Fruit fly (Drosophila melanogaster): ENCODE measurements around the gene CG12061.

Gene CG12061

DNA sequence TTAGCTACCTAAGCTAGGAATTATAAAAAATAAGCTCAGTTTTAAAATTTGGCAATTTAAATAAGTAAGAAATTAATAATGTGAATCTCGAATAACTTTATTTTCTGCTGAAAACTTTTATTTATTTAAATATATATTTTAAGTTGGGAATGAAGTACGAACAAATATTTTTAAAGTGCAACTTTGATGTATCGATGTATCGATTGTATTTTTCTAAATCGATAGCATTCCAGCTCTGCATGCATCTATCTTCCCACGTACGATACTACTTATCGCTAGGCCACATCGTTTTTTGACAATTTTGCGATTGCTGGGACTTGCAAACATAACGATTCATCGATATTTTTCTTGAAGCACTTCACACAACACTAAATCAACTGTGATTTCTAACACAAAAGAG, 28.5 kb upstream of the CG12061 start (continued):
- TF ChIP-seq grn (GFP tag; optimal IDR thresholded peaks at IDR 0.05): peak; percentile 12
- TF ChIP-seq sna (GFP tag; IDR thresholded peaks at IDR 0.05; ENCODE audit: partially characterized antibody): peak; percentile 90
- no peak for TF ChIP-seq CkIIα-i1 (GFP tag; IDR thresholded peaks at IDR 0.05)
- TF ChIP-seq HmgD (GFP tag; optimal IDR thresholded peaks at IDR 0.05): peak; percentile 27
- peak; percentile 39 for TF ChIP-seq Hmr (GFP tag; optimal IDR thresholded peaks at IDR 0.05)
- peak; percentile 30 for TF ChIP-seq CG8290 (GFP tag; optimal IDR thresholded peaks at IDR 0.05)
- peak in 1 of 2 experiments; percentile 60 for TF ChIP-seq CG8290 (tag; optimal IDR thresholded peaks at IDR 0.05)
- peak; percentile 27 for TF ChIP-seq CG17829 (tag; optimal IDR thresholded peaks at IDR 0.05)
- peak; percentile 38; the same call in 1 of the 2 replicates for TF ChIP-seq ssp (GFP tag; IDR thresholded peaks at IDR 0.05)
- TF ChIP-seq klu (GFP tag; IDR thresholded peaks at IDR 0.05): peak; percentile 17; the same call in 1 of the 2 replicates
- no peak for TF ChIP-seq so (GFP tag; IDR thresholded peaks at IDR 0.05)
- peak; percentile 94 for TF ChIP-seq Doc3 (GFP tag; IDR thresholded peaks at IDR 0.05; ENCODE audit: partially characterized antibody)
- peak; percentile 7 for TF ChIP-seq sug (tag; optimal IDR thresholded peaks at IDR 0.05)
- TF ChIP-seq vnd (GFP tag; IDR thresholded peaks at IDR 0.05; ENCODE audit: partially characterized antibody): peak; percentile 98
- TF ChIP-seq trem (tag; optimal IDR thresholded peaks at IDR 0.05): peak; percentile 43
- peak; percentile 36 for TF ChIP-seq Dp (GFP tag; optimal IDR thresholded peaks at IDR 0.05)
- no peak for TF ChIP-seq CG15011 (GFP tag; optimal IDR thresholded peaks at IDR 0.05)
- no peak for TF ChIP-seq tgo (GFP tag; IDR thresholded peaks at IDR 0.05)
- no peak for TF ChIP-seq hkb (optimal IDR thresholded peaks at IDR 0.05)
- 0 out of 2 replicates have a peak, but pooled peaks have one; percentile 20 for TF ChIP-seq hkb (GFP tag; IDR thresholded peaks at IDR 0.05)
- TF ChIP-seq bbx (GFP tag; IDR thresholded peaks at IDR 0.05; ENCODE audit: partially characterized antibody): peak; percentile 98
- peak; percentile 97 for TF ChIP-seq mld (GFP tag; IDR thresholded peaks at IDR 0.05; ENCODE audit: partially characterized antibody)
- 0 out of 2 replicates have a peak, but pooled peaks have one; percentile 11 for TF ChIP-seq CG14441 (GFP tag; IDR thresholded peaks at IDR 0.05)
- peak; percentile 50 for TF ChIP-seq CG12659 (GFP tag; optimal IDR thresholded peaks at IDR 0.05)
- TF ChIP-seq Dbx (GFP tag; IDR thresholded peaks at IDR 0.05): peak; percentile 59; the same call in 2 of the 3 replicates
- TF ChIP-seq Opbp (GFP tag; IDR thresholded peaks at IDR 0.05; ENCODE audit: partially characterized antibody): peak; percentile 98
- peak; percentile 79 for TF ChIP-seq CG9932 (GFP tag; IDR thresholded peaks at IDR 0.05)
- 0 out of 2 replicates have a peak, but pooled peaks have one; percentile 33 for TF ChIP-seq al (GFP tag; IDR thresholded peaks at IDR 0.05)
- TF ChIP-seq Sox102F (GFP tag; optimal IDR thresholded peaks at IDR 0.05): peak; percentile 30
- peak; percentile 36 for TF ChIP-seq CG9727 (GFP tag; optimal IDR thresholded peaks at IDR 0.05)
- peak; percentile 56 for TF ChIP-seq CG32532 (GFP tag; IDR thresholded peaks at IDR 0.05)
- peak; percentile 31 for TF ChIP-seq Myb (GFP tag; optimal IDR thresholded peaks at IDR 0.05)
- TF ChIP-seq CG3281 (GFP tag; optimal IDR thresholded peaks at IDR 0.05): peak; percentile 1
- no peak for TF ChIP-seq gcm2 (GFP tag; optimal IDR thresholded peaks at IDR 0.05)
- TF ChIP-seq CG11504 (tag; optimal IDR thresholded peaks at IDR 0.05): peak; percentile 29
- peak; percentile 98 for TF ChIP-seq inv (GFP tag; IDR thresholded peaks at IDR 0.05; ENCODE audit: partially characterized antibody)
- peak; percentile 19 for TF ChIP-seq CG9817 (tag; optimal IDR thresholded peaks at IDR 0.05)
- TF ChIP-seq CG15073 (GFP tag; optimal IDR thresholded peaks at IDR 0.05): no peak
- TF ChIP-seq CG1603 (tag; optimal IDR thresholded peaks at IDR 0.05): peak; percentile 61
- TF ChIP-seq CG2120 (GFP tag; optimal IDR thresholded peaks at IDR 0.05): peak; percentile 0
- TF ChIP-seq CG8478 (optimal IDR thresholded peaks at IDR 0.05): no peak
- no peak for TF ChIP-seq CG14965 (GFP tag; optimal IDR thresholded peaks at IDR 0.05; ENCODE audit: borderline replicate concordance)
- TF ChIP-seq dmrt99B (tag; optimal IDR thresholded peaks at IDR 0.05): peak; percentile 30
- peak; percentile 84 for TF ChIP-seq Sry-δ (GFP tag; optimal IDR thresholded peaks at IDR 0.05)
- TF ChIP-seq sens (GFP tag): peak; percentile 64
- peak; percentile 97 for TF ChIP-seq HLH4C (GFP tag; IDR thresholded peaks at IDR 0.05; ENCODE audit: partially characterized antibody)
- peak; percentile 1 for TF ChIP-seq CG4424 (GFP tag; optimal IDR thresholded peaks at IDR 0.05)
- peak; percentile 95 for TF ChIP-seq ato (GFP tag; IDR thresholded peaks at IDR 0.05; ENCODE audit: partially characterized antibody)
- peak; percentile 52 for TF ChIP-seq CG12391 (tag; optimal IDR thresholded peaks at IDR 0.05)
- no peak for TF ChIP-seq trh (GFP tag; optimal IDR thresholded peaks at IDR 0.05)
- TF ChIP-seq PHDP (tag; optimal IDR thresholded peaks at IDR 0.05): peak; percentile 28
